Worm (Caenorhabditis elegans) whole organism, L2 larva: ENCODE results near the gene zhit-3.

ENCODE experiments used
- ama-1 ChIP-seq: fragments of 150-350 bp; optimal IDR thresholded peaks from 2 replicates; lab custom pipeline; 2018; ENCODE audit warnings: inconsistent platforms
- dmd-4 ChIP-seq: sonication (generic microtip); optimal IDR thresholded peaks from 2 replicates; lab custom pipeline; 2017; ENCODE audit warnings: missing biosample characterization, missing genetic modification characterization
- egl-27 ChIP-seq: sonication (generic microtip); optimal IDR thresholded peaks from 3 replicates; lab custom pipeline; 2017; ENCODE audit warnings: missing biosample characterization, missing genetic modification reagents, missing genetic modification characterization
- elt-1 ChIP-seq: fragments of 150-350 bp; optimal IDR thresholded peaks from 2 replicates; lab custom pipeline; 2014; ENCODE audit warnings: missing biosample characterization, missing genetic modification characterization
- lin-13 ChIP-seq: fragments of 150-350 bp; optimal IDR thresholded peaks from 2 replicates; lab custom pipeline; 2014; ENCODE audit warnings: missing biosample characterization, missing genetic modification reagents, missing genetic modification characterization
- mab-5 ChIP-seq: fragments of 150-350 bp; optimal IDR thresholded peaks from 2 replicates; lab custom pipeline; 2014; ENCODE audit warnings: missing biosample characterization, missing genetic modification characterization
- nhr-11 ChIP-seq: fragments of 150-350 bp; optimal IDR thresholded peaks from 2 replicates; lab custom pipeline; 2014; ENCODE audit warnings: missing biosample characterization, missing genetic modification characterization
- nhr-25 ChIP-seq: fragments of 150-350 bp; sonication (generic microtip); optimal IDR thresholded peaks from 3 replicates; lab custom pipeline; 2014; ENCODE audit warnings: missing biosample characterization, missing genetic modification characterization
- peb-1 ChIP-seq: fragments of 150-350 bp; optimal IDR thresholded peaks from 2 replicates; lab custom pipeline; 2014; ENCODE audit warnings: missing biosample characterization, missing genetic modification characterization
- unc-39 ChIP-seq: fragments of 150-350 bp; optimal IDR thresholded peaks from 2 replicates; lab custom pipeline; 2014; ENCODE audit warnings: missing biosample characterization, missing genetic modification characterization
- unc-62 ChIP-seq: fragments of 150-350 bp; optimal IDR thresholded peaks from 2 replicates; lab custom pipeline; 2014; ENCODE audit warnings: missing biosample characterization, missing genetic modification reagents, missing genetic modification characterization
- zag-1 ChIP-seq: fragments of 150-350 bp; optimal IDR thresholded peaks from 2 replicates; lab custom pipeline; 2014; ENCODE audit warnings: missing biosample characterization, missing genetic modification characterization

DNA sequence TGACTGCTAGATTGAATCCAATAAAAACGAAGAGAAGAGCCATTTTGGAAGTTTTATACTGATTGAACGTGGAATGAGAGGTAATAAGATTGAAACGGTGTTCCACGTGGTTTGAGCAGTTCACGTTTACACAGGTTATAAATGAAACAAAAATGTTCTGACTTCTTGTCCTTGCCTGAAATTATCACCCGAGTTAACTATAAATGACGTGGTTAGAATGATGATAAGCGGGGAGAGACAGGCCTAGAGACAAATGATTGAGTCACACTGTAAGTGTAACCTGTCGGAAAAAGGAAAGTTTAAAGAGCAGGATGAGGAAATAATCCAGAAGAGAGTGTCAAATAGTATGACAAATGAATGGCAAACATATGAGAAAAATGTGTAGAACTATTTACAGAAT is 51.0 kb downstream of the zhit-3 start, which contains the start of gene C51E3.10:
- TF ChIP-seq dmd-4 (no peak), nhr-11 (tag; lab: Kevin White, UChicago) (no peak), elt-1 (no peak), egl-27 (no peak), mab-5 (tag; lab: Kevin White, UChicago) (no peak), zag-1 (no peak), lin-13 (GFP tag; lab: Kevin White, UChicago) (no peak), ama-1 (lab: Kevin White, UChicago) (no peak), peb-1 (tag; lab: Kevin White, UChicago) (no peak), nhr-25 (tag; lab: Kevin White, UChicago) (no peak), unc-39 (tag; lab: Kevin White, UChicago) (no peak), unc-62 (GFP tag; lab: Kevin White, UChicago) (no peak)
